Worm (Caenorhabditis elegans) whole organism, L1 larva: Measurements from ENCODE around the gene sdpn-1.

Source experiments
- C16A3.4 ChIP-seq: fragments of 150-350 bp; optimal IDR thresholded peaks from 2 replicates; lab custom pipeline; 2014; ENCODE audit warnings: missing biosample characterization, missing genetic modification characterization
- Y116A8C.19 ChIP-seq: sonication (generic microtip); optimal IDR thresholded peaks from 2 replicates; lab custom pipeline; 2016; ENCODE audit warnings: missing compliant biosample characterization, missing genetic modification characterization, borderline replicate concordance
- ama-1 ChIP-seq: fragments of 150-350 bp; optimal IDR thresholded peaks from 2 replicates; lab custom pipeline; 2014
- ceh-8 ChIP-seq: fragments of 200-800 bp; sonication (Bioruptor generic); optimal IDR thresholded peaks from 2 replicates; lab custom pipeline; 2018; ENCODE audit warnings: mild to moderate bottlenecking, missing genetic modification characterization, moderate library complexity, missing compliant biosample characterization
- ceh-88 ChIP-seq: fragments of 200-800 bp; sonication (Bioruptor generic); IDR thresholded peaks from 2 replicates; pipeline ENCODE4 v1.3.6; 2022; ENCODE audit warnings: missing genetic modification characterization, missing compliant biosample characterization
- ces-1 ChIP-seq: fragments of 150-350 bp; optimal IDR thresholded peaks from 2 replicates; lab custom pipeline; 2014; ENCODE audit warnings: missing biosample characterization, missing genetic modification reagents, missing genetic modification characterization
- dpl-1 ChIP-seq, 3 experiments: fragments of 150-350 bp in 2 of 3; sonication (generic microtip) in 1 of 3; optimal IDR thresholded peaks; 2 replicates each; lab custom pipeline; 2014 to 2017; ENCODE audit warnings: missing biosample characterization in 3 of 3, missing genetic modification characterization in 3 of 3, missing genetic modification reagents in 3 of 3
- egl-13 ChIP-seq: sonication (generic microtip); optimal IDR thresholded peaks from 2 replicates; lab custom pipeline; 2016; ENCODE audit warnings: missing genotype, missing genetic modification reagents, missing genetic modification characterization, missing compliant biosample characterization
- egl-27 ChIP-seq, 2 experiments: fragments of 150-350 bp in 1 of 2; sonication (generic microtip); optimal IDR thresholded peaks; 3 replicates each; lab custom pipeline; 2017 to 2018; ENCODE audit warnings: missing biosample characterization in 2 of 2, missing genetic modification characterization in 2 of 2, missing genetic modification reagents in 2 of 2
- fkh-10 ChIP-seq: sonication (generic microtip); optimal IDR thresholded peaks from 2 replicates; lab custom pipeline; 2017; ENCODE audit warnings: missing biosample characterization, missing genetic modification reagents, missing genetic modification characterization
- fos-1 ChIP-seq: fragments of 150-350 bp; optimal IDR thresholded peaks from 2 replicates; lab custom pipeline; 2014; ENCODE audit warnings: missing biosample characterization, missing genetic modification characterization
- grh-1 ChIP-seq: fragments of 200-800 bp; sonication (Bioruptor generic); IDR thresholded peaks from 2 replicates; pipeline ENCODE4 v1.3.6; 2022; ENCODE audit warnings: missing genetic modification reagents, missing genetic modification characterization, missing compliant biosample characterization
- hlh-4 ChIP-seq: sonication (generic microtip); optimal IDR thresholded peaks from 2 replicates; lab custom pipeline; 2016; ENCODE audit warnings: mild to moderate bottlenecking, missing genetic modification characterization, missing compliant biosample characterization
- isw-1 ChIP-seq: fragments of 200-800 bp; sonication (Bioruptor generic); IDR thresholded peaks from 2 replicates; pipeline ENCODE4 v1.3.6; 2022; ENCODE audit warnings: missing genetic modification characterization, missing compliant biosample characterization
- jun-1 ChIP-seq: fragments of 150-350 bp; optimal IDR thresholded peaks from 2 replicates; lab custom pipeline; 2014; ENCODE audit warnings: missing biosample characterization, missing genetic modification reagents, missing genetic modification characterization
- lin-14 ChIP-seq: fragments of 200-800 bp; sonication (Bioruptor generic); optimal IDR thresholded peaks from 2 replicates; lab custom pipeline; 2018; ENCODE audit warnings: mild to moderate bottlenecking, missing genetic modification characterization, moderate library complexity, missing compliant biosample characterization
- lin-35 ChIP-seq, 2 experiments: fragments of 150-350 bp; optimal IDR thresholded peaks; 2 replicates each; lab custom pipeline; 2014; ENCODE audit warnings: missing biosample characterization in 2 of 2, missing genetic modification characterization in 2 of 2, missing genetic modification reagents in 2 of 2
- lir-3 ChIP-seq: sonication (generic microtip); optimal IDR thresholded peaks from 2 replicates; lab custom pipeline; 2016; ENCODE audit warnings: mild to moderate bottlenecking, missing genetic modification characterization, moderate library complexity, missing compliant biosample characterization; ENCODE audit not compliant: poor library complexity
- lsy-2 ChIP-seq, 2 experiments: fragments of 150-350 bp; optimal IDR thresholded peaks; 2 replicates each; lab custom pipeline; 2014; ENCODE audit warnings: missing biosample characterization in 2 of 2, missing genetic modification characterization in 2 of 2
- mab-9 ChIP-seq: fragments of 200-800 bp; sonication (Bioruptor generic); IDR thresholded peaks from 2 replicates; pipeline ENCODE4 v1.3.6; 2022; ENCODE audit warnings: missing genetic modification reagents, missing genetic modification characterization, missing compliant biosample characterization
- mef-2 ChIP-seq: fragments of 150-350 bp; optimal IDR thresholded peaks from 2 replicates; lab custom pipeline; 2014; ENCODE audit warnings: missing biosample characterization, missing genetic modification characterization
- nhr-12 ChIP-seq: sonication (generic microtip); optimal IDR thresholded peaks from 2 replicates; lab custom pipeline; 2017; ENCODE audit warnings: missing biosample characterization, missing genetic modification characterization
- nhr-19 ChIP-seq: fragments of 200-800 bp; sonication (Bioruptor generic); conservative IDR thresholded peaks from 2 replicates; pipeline ENCODE4 v1.3.6; 2022; ENCODE audit warnings: missing genetic modification characterization, missing compliant biosample characterization
- nhr-237 ChIP-seq: fragments of 150-350 bp; optimal IDR thresholded peaks from 2 replicates; lab custom pipeline; 2014; ENCODE audit warnings: missing biosample characterization, missing genetic modification characterization
- nhr-47 ChIP-seq: sonication (generic microtip); optimal IDR thresholded peaks from 2 replicates; lab custom pipeline; 2016; ENCODE audit warnings: mild to moderate bottlenecking, missing genetic modification characterization, moderate library complexity, missing compliant biosample characterization
- nhr-77 ChIP-seq: fragments of 150-350 bp; optimal IDR thresholded peaks from 2 replicates; lab custom pipeline; 2014; ENCODE audit warnings: missing biosample characterization, missing genetic modification characterization
- nhr-84 ChIP-seq: sonication (generic microtip); optimal IDR thresholded peaks from 2 replicates; lab custom pipeline; 2017; ENCODE audit warnings: missing biosample characterization, missing genetic modification characterization
- pax-3 ChIP-seq: fragments of 200-800 bp; sonication (Bioruptor generic); optimal IDR thresholded peaks from 2 replicates; lab custom pipeline; 2018; ENCODE audit warnings: mild to moderate bottlenecking, missing genetic modification characterization, moderate library complexity, missing compliant biosample characterization
- rnt-1 ChIP-seq: sonication (generic microtip); optimal IDR thresholded peaks from 2 replicates; lab custom pipeline; 2016; ENCODE audit warnings: mild to moderate bottlenecking, missing genetic modification characterization, moderate library complexity, missing compliant biosample characterization
- skn-1 ChIP-seq: fragments of 150-350 bp; optimal IDR thresholded peaks from 2 replicates; lab custom pipeline; 2014; ENCODE audit warnings: missing biosample characterization, missing genetic modification characterization
- snpc-4 ChIP-seq: fragments of 150-350 bp; optimal IDR thresholded peaks from 2 replicates; lab custom pipeline; 2014; ENCODE audit warnings: missing biosample characterization, missing genetic modification characterization
- snu-23 ChIP-seq: sonication (generic microtip); optimal IDR thresholded peaks from 2 replicates; lab custom pipeline; 2016; ENCODE audit warnings: missing genetic modification characterization, missing compliant biosample characterization
- sox-4 ChIP-seq: sonication (generic microtip); optimal IDR thresholded peaks from 2 replicates; lab custom pipeline; 2016; ENCODE audit warnings: missing genetic modification characterization, missing compliant biosample characterization
- unc-30 ChIP-seq: sonication (generic microtip); optimal IDR thresholded peaks from 2 replicates; lab custom pipeline; 2017; ENCODE audit warnings: missing biosample characterization, missing genetic modification characterization
- unc-98 ChIP-seq: fragments of 200-800 bp; sonication (Bioruptor generic); IDR thresholded peaks from 2 replicates; pipeline ENCODE4 v1.3.6; 2022; ENCODE audit warnings: missing genetic modification characterization, missing compliant biosample characterization
- vab-15 ChIP-seq: sonication (generic microtip); optimal IDR thresholded peaks from 2 replicates; lab custom pipeline; 2017; ENCODE audit warnings: missing genotype, mild to moderate bottlenecking, missing genetic modification characterization, missing compliant biosample characterization
- zip-4 ChIP-seq: fragments of 200-800 bp; sonication (Bioruptor generic); optimal IDR thresholded peaks from 2 replicates; lab custom pipeline; 2018; ENCODE audit warnings: mild to moderate bottlenecking, missing genetic modification characterization, moderate library complexity, missing compliant biosample characterization
- ztf-4 ChIP-seq: fragments of 150-350 bp; optimal IDR thresholded peaks from 2 replicates; lab custom pipeline; 2014; ENCODE audit warnings: missing biosample characterization, missing genetic modification characterization

sdpn-1 gene

ce11 chrX:7951578-7951977, 46.5 kb downstream of the sdpn-1 start (continued):
- peak; percentile 72 for TF ChIP-seq ceh-8 (GFP tag; lab: Kevin White, UChicago)
- peak; percentile 83 for TF ChIP-seq lsy-2 (tag; optimal IDR thresholded peaks at IDR 0.05; lab: Kevin White, UChicago)
- TF ChIP-seq nhr-47 = peak; percentile 96
- no peak for TF ChIP-seq Y116A8C.19 (tag; lab: Kevin White, UChicago)
- TF ChIP-seq ztf-4 (tag; lab: Kevin White, UChicago) = peak; percentile 81
- TF ChIP-seq jun-1 = peak; percentile 82
- no peak for TF ChIP-seq nhr-77 (tag; lab: Kevin White, UChicago)
- TF ChIP-seq egl-13 = peak; percentile 92
- peak; percentile 83; the same call in 1 of the 2 replicates for TF ChIP-seq mab-9 (GFP tag; lab: Robert Waterston, UW)
- peak; percentile 70 for TF ChIP-seq lir-3
- no peak for TF ChIP-seq nhr-12
- no peak for TF ChIP-seq unc-98 (GFP tag; lab: Robert Waterston, UW)
- TF ChIP-seq skn-1 (tag; lab: Kevin White, UChicago) = peak; percentile 71
- peak; percentile 41 to 52 (median 44) for TF ChIP-seq dpl-1 (GFP tag; optimal IDR thresholded peaks at IDR 0.05; lab: Kevin White, UChicago)
- TF ChIP-seq mef-2 (tag; lab: Kevin White, UChicago) = peak; percentile 18
- TF ChIP-seq lin-35 (GFP tag; optimal IDR thresholded peaks at IDR 0.05; lab: Kevin White, UChicago) = peak; percentile 76 to 86
- TF ChIP-seq grh-1 (GFP tag; lab: Robert Waterston, UW) = peak; percentile 54; the same call in 1 of the 2 replicates
- no peak for TF ChIP-seq ama-1 (lab: Kevin White, UChicago)
- TF ChIP-seq vab-15 (tag; lab: Kevin White, UChicago) = peak; percentile 90
- TF ChIP-seq nhr-84 (tag; lab: Kevin White, UChicago) = no peak
- TF ChIP-seq C16A3.4 (tag; lab: Kevin White, UChicago) = peak; percentile 56
- TF ChIP-seq sox-4 (tag; lab: Kevin White, UChicago) = peak; percentile 88
- TF ChIP-seq hlh-4 (tag; lab: Kevin White, UChicago) = peak; percentile 33
- peak; percentile 57 for TF ChIP-seq fkh-10 (GFP tag; lab: Kevin White, UChicago)
- peak; percentile 98 for TF ChIP-seq lin-14 (GFP tag; lab: Kevin White, UChicago)
- peak; percentile 71 for TF ChIP-seq snpc-4 (tag; lab: Kevin White, UChicago)
- no peak for TF ChIP-seq ces-1 (GFP tag; lab: Kevin White, UChicago)
- TF ChIP-seq pax-3 (tag; lab: Kevin White, UChicago) = peak; percentile 91
- TF ChIP-seq ceh-88 (GFP tag; lab: Robert Waterston, UW) = peak; percentile 68
- no peak for TF ChIP-seq unc-30 (tag; lab: Kevin White, UChicago)
- peak; percentile 11 for TF ChIP-seq zip-4 (GFP tag; lab: Kevin White, UChicago)

- TF ChIP-seq lin-14 (GFP tag; lab: Kevin White, UChicago) (peak; percentile 46), zip-4 (GFP tag; lab: Kevin White, UChicago) (no peak), rnt-1 (peak; percentile 45)
These were observed 52.6 kb downstream of the sdpn-1 start for ce11 chrX:7945438-7945837.

- TF ChIP-seq ama-1 (lab: Kevin White, UChicago) (no peak), snu-23 (GFP tag; lab: Kevin White, UChicago) (no peak), nhr-77 (tag; lab: Kevin White, UChicago) (no peak), fos-1 (tag; lab: Kevin White, UChicago) (no peak), egl-13 (no peak), isw-1 (no peak), egl-27 (tag; optimal IDR thresholded peaks at IDR 0.05; lab: Kevin White, UChicago) (no peak), nhr-237 (no peak), skn-1 (tag; lab: Kevin White, UChicago) (no peak), nhr-12 (no peak), Y116A8C.19 (tag; lab: Kevin White, UChicago) (no peak), ceh-8 (GFP tag; lab: Kevin White, UChicago) (no peak), snpc-4 (tag; lab: Kevin White, UChicago) (no peak), nhr-47 (no peak), lsy-2 (tag; optimal IDR thresholded peaks at IDR 0.05; lab: Kevin White, UChicago) (no peak), nhr-19 (no peak)
- TF ChIP-seq, all 84 proteins: peak for 0
These were observed 53.0 kb downstream of the sdpn-1 start, which contains the start of gene tnt-3 for ce11 chrX:7944999-7945398. Gene tnt-3, minus strand, starts transcription at chrX:7945099.
